Fruit fly (Drosophila melanogaster) S2 (cell line): ENCODE data around the gene CG31848.

Experiments
- CG8478 ChIP-seq: fragments of >200 bp; optimal IDR thresholded peaks from 2 replicates; lab custom pipeline; 2018
- CTCF ChIP-seq, 2 experiments: fragments of >200 bp; optimal IDR thresholded peaks; 2 replicates each; lab custom pipeline; 2018

Gene CG31848

DNA sequence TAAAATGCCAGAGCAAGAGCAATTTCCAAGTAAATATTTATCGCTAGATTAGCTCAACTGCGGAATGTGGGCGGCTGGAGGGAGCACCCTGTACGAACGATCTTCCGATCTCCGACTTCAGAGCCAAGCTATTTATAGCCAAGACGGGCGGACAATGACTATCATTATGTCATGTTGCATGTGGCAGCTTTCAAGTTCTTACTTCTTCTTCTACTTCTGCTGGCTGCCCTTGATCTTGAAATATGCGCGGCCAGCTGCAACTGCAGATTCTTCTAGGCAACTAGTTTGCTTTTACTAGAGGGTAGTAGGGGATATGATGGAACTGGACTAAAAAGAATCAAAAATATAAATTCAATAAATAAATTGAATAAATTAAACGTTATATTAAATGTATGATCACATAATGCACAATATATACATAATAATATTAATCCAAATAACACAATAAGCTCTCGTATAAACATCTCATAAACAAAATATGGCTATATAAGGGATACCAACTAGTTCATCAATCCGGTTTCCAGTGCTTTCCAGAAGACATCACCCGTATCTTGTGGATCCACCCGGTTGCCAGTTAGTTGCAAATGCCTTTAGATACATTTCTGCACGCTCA lies 2.5 kb upstream of the CG31848 start:
- TF ChIP-seq CTCF (optimal IDR thresholded peaks at IDR 0.05; lab: Kevin White, UChicago) (no peak), CG8478 (lab: Kevin White, UChicago) (no peak)

DNA sequence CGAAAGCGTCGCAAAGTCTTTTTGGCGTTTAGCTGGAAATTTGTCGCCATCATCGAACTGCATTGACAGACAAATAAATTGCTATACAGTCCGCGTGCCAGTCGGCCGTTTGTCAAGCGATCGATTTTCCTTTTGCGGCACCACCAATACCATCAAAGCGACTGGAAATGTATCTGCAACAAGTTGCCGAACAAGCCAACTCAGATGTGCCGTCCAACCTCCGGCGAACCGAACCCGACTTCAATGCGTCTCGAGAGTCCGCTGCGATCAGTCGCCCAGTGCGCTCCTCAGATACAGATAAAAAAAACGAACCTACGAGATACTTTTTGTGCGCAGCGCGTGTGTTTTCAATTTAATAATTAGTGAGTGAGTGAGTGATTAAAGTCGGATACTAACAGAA lies 951 bp upstream of the CG31848 start:
- no peak for TF ChIP-seq CG8478 (lab: Kevin White, UChicago)
- no peak for TF ChIP-seq CTCF (optimal IDR thresholded peaks at IDR 0.05; lab: Kevin White, UChicago)

DNA sequence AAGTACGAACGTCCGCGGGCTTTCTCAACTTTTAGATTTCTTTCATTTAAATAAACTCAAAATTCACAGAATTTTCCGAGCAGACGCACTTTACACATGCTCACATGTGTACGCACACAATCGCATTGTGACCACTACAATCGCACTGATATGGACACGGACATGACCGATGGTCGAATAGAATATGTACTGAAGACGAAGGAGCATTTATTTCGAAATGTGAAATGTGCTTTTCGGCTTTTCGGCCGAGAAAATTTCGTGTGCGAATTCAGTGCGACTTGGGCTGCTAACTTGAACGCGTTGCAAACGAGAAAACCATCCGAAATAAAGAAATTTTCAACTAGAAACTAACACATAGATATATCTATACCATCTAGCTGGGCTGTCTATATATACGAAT lies 4.9 kb downstream of the CG31848 start, which contains the start of gene CG44085:
Gene CG44085 (plus strand): TSS at position 269 of the 400 bp plus-strand sequence.
- no peak for TF ChIP-seq CTCF (optimal IDR thresholded peaks at IDR 0.05; lab: Kevin White, UChicago)
- no peak for TF ChIP-seq CG8478 (lab: Kevin White, UChicago)

DNA sequence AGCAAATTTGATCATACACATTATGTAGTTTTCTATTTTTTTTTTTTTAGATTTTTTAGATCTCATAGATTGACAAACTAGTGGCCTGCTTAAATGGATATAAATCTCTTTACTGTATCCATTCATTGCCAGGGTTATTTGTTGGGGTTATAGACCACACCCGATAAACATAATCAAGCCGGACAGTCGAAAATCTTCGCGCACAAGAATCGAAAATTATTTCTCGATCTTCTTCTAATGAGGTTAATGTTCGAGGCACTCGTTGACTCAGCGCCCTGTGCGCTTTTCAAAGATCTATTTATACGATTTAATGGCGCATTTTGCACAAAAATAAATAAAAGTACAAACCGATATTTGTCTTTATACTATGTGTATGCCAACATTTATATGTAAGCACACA lies 6.0 kb downstream of the CG31848 start, which contains the start of gene CG31730:
Gene CG31730 (minus strand): TSS at position 101 of the 400 bp plus-strand sequence.
- TF ChIP-seq CTCF (optimal IDR thresholded peaks at IDR 0.05; lab: Kevin White, UChicago) (no peak), CG8478 (lab: Kevin White, UChicago) (no peak)

dm6 chr2L:13258702-13259101 lies 7.0 kb downstream of the CG31848 start:
- TF ChIP-seq CTCF (optimal IDR thresholded peaks at IDR 0.05; lab: Kevin White, UChicago) (no peak), CG8478 (lab: Kevin White, UChicago) (no peak)

DNA sequence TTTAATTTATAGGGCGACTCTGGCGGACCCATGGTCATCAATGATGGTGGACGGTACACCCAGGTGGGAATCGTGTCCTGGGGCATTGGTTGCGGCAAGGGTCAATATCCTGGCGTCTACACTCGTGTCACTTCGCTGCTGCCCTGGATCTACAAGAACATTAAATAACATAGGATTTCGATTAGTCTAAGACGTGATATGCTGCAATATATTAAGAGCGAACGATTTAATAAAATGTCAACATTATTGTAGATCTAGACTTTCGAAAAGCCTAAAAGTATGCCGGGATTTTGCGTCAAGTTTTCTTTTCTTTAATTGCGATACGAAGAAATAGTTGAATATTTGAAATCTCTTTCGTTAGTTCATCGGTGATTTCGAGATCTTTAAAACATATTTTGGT lies 8.5 kb downstream of the CG31848 start, which contains the start of gene Naa20B:
Gene Naa20B (plus strand): TSS at position 301 of the 400 bp plus-strand sequence.
- no peak for TF ChIP-seq CG8478 (lab: Kevin White, UChicago)
- no peak for TF ChIP-seq CTCF (optimal IDR thresholded peaks at IDR 0.05; lab: Kevin White, UChicago)

DNA sequence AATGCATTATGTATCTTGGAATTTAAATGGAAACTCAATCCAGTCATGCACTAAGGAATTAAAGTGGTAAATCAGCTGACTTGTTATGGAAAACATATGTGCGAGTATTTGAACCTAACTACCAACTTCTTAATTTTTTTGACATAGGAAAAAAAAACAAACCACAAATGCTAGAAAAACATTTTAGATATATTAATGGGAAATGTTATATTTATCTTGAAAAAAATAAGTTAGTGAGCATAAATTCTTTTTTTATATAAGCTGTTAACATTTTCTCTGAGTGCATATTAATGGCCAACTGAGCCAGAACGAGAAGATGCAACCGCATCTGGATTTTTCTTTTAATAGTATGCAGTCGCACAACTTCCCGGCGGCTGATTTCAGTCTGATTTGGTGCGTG lies 14.5 kb downstream of the CG31848 start:
- TF ChIP-seq CG8478 (lab: Kevin White, UChicago) (no peak), CTCF (optimal IDR thresholded peaks at IDR 0.05; lab: Kevin White, UChicago) (no peak)

- no peak for TF ChIP-seq CG8478 (lab: Kevin White, UChicago)
- no peak for TF ChIP-seq CTCF (optimal IDR thresholded peaks at IDR 0.05; lab: Kevin White, UChicago)
These were observed 19.6 kb downstream of the CG31848 start, which contains the start of gene CG16820 for dm6 chr2L:13245855-13246645. Gene CG16820, plus strand, starts transcription at chr2L:13246232.

DNA sequence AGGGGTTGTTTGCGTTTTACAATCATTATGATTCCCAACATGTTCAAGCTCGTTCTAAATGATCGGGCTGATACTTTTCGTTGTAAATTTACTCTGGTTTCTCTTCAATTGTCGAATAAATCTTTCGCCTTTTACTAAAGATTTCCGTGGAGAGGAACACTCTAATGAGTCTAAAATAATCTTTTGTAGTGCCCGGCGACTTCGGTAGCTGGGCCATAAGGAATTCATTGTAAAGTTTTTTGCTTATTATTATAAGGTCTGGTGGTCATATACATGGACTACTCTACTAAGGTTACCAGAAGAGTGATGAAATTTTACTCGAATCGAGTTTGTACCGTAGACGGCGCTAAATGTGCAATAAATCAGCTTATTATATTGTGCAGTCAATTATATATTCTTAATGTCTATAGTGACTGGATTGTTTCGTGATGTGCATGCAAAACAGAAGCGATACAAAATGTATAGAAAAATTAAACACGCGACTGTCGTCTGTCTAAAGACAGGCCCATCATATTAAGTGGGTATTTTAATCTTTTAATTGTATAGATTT lies 20.8 kb downstream of the CG31848 start:
- TF ChIP-seq CG8478 (lab: Kevin White, UChicago) (no peak), CTCF (optimal IDR thresholded peaks at IDR 0.05; lab: Kevin White, UChicago) (no peak)

dm6 chr2L:13239689-13240088 lies 26.0 kb downstream of the CG31848 start, which contains the start of gene Jhbp13:
Gene Jhbp13, plus strand, starts transcription at chr2L:13239989.
- no peak for TF ChIP-seq CTCF (optimal IDR thresholded peaks at IDR 0.05; lab: Kevin White, UChicago)

- TF ChIP-seq CG8478 (lab: Kevin White, UChicago), result no peak
- no peak for TF ChIP-seq CTCF (optimal IDR thresholded peaks at IDR 0.05; lab: Kevin White, UChicago)
These were observed 29.5 kb downstream of the CG31848 start, which contains the start of gene Jhbp14 for dm6 chr2L:13236194-13236593. Gene Jhbp14, plus strand, starts transcription at chr2L:13236494.

dm6 chr2L:13234610-13235489 lies 30.8 kb downstream of the CG31848 start, which contains the start of gene Mabi:
Gene Mabi, minus strand, starts transcription at chr2L:13234660.
- TF ChIP-seq CTCF (optimal IDR thresholded peaks at IDR 0.05; lab: Kevin White, UChicago) (no peak), CG8478 (lab: Kevin White, UChicago) (no peak)

- TF ChIP-seq CTCF (optimal IDR thresholded peaks at IDR 0.05; lab: Kevin White, UChicago), result no peak
These were observed 33.9 kb downstream of the CG31848 start, which contains the start of gene Prosalpha6T for dm6 chr2L:13231739-13232138. Gene Prosalpha6T, plus strand, starts transcription at chr2L:13232039.

dm6 chr2L:13229388-13229882 lies 36.2 kb downstream of the CG31848 start, which contains the start of gene CG16815:
Gene CG16815, plus strand, starts transcription at chr2L:13229832.
- TF ChIP-seq CTCF (optimal IDR thresholded peaks at IDR 0.05; lab: Kevin White, UChicago), result no peak
- no peak for TF ChIP-seq CG8478 (lab: Kevin White, UChicago)
